Worm (Caenorhabditis elegans) whole organism, young adult: Measurements from ENCODE around the gene ZK1248.11.

Experiments
- B0336.3 ChIP-seq: fragments of 200-800 bp; sonication (Bioruptor generic); IDR thresholded peaks from 2 replicates; pipeline ENCODE4 v1.3.6; 2022; ENCODE audit warnings: missing genetic modification characterization, missing compliant biosample characterization
- C17E4.6 ChIP-seq: fragments of 200-800 bp; sonication (Bioruptor generic); IDR thresholded peaks from 2 replicates; pipeline ENCODE4 v1.3.6; 2022; ENCODE audit warnings: missing genetic modification reagents, missing genetic modification characterization, missing compliant biosample characterization
- D2030.7 ChIP-seq: fragments of 200-800 bp; sonication (Bioruptor generic); IDR thresholded peaks from 2 replicates; pipeline ENCODE4 v1.3.6; 2022; ENCODE audit warnings: missing genetic modification reagents, missing genetic modification characterization, missing compliant biosample characterization
- F10E7.11 ChIP-seq: sonication (generic microtip); optimal IDR thresholded peaks from 2 replicates; lab custom pipeline; 2017; ENCODE audit warnings: mild to moderate bottlenecking, missing genetic modification characterization, moderate library complexity, missing compliant biosample characterization
- F22D6.2 ChIP-seq: sonication (generic microtip); optimal IDR thresholded peaks from 2 replicates; lab custom pipeline; 2016; ENCODE audit warnings: mild to moderate bottlenecking, missing genetic modification characterization, missing compliant biosample characterization
- F39B2.1 ChIP-seq: fragments of 200-800 bp; sonication (Bioruptor generic); IDR thresholded peaks from 2 replicates; pipeline ENCODE4 v1.3.6; 2022; ENCODE audit warnings: missing genetic modification reagents, missing genetic modification characterization, missing compliant biosample characterization
- F52B5.7 ChIP-seq: sonication (generic microtip); optimal IDR thresholded peaks from 2 replicates; lab custom pipeline; 2016; ENCODE audit warnings: mild to moderate bottlenecking, missing genetic modification characterization, missing compliant biosample characterization
- F57A8.1 ChIP-seq: fragments of 200-800 bp; sonication (Bioruptor generic); optimal IDR thresholded peaks from 2 replicates; lab custom pipeline; 2018; ENCODE audit warnings: mild to moderate bottlenecking, missing genetic modification characterization, moderate library complexity, missing compliant biosample characterization
- K11D2.4 ChIP-seq: fragments of 200-800 bp; sonication (Bioruptor generic); IDR thresholded peaks from 2 replicates; pipeline ENCODE4 v1.3.6; 2022; ENCODE audit warnings: missing genetic modification reagents, missing genetic modification characterization, missing compliant biosample characterization
- Y53G8AR.9 ChIP-seq: fragments of 200-800 bp; sonication (Bioruptor generic); conservative IDR thresholded peaks from 2 replicates; pipeline ENCODE4 v1.3.6; 2022; ENCODE audit warnings: missing genetic modification reagents, missing genetic modification characterization, missing compliant biosample characterization
- Y56A3A.18 ChIP-seq: fragments of 200-800 bp; sonication (Bioruptor generic); IDR thresholded peaks from 2 replicates; pipeline ENCODE4 v1.3.6; 2022; ENCODE audit warnings: missing genetic modification reagents, missing genetic modification characterization, missing compliant biosample characterization
- ZK185.1 ChIP-seq: sonication (generic microtip); optimal IDR thresholded peaks from 2 replicates; lab custom pipeline; 2016; ENCODE audit warnings: mild to moderate bottlenecking, missing genetic modification characterization, missing compliant biosample characterization; ENCODE audit not compliant: poor library complexity, severe bottlenecking
- akir-1 ChIP-seq: fragments of 200-800 bp; sonication (Bioruptor generic); optimal IDR thresholded peaks from 2 replicates; lab custom pipeline; 2018; ENCODE audit warnings: mild to moderate bottlenecking, missing genetic modification characterization, moderate library complexity, missing compliant biosample characterization
- aptf-2 ChIP-seq: fragments of 200-800 bp; sonication (Bioruptor generic); conservative IDR thresholded peaks from 2 replicates; pipeline ENCODE4 v1.3.6; 2022; ENCODE audit warnings: missing genetic modification reagents, missing genetic modification characterization, missing compliant biosample characterization
- aptf-3 ChIP-seq: fragments of 200-800 bp; sonication (Bioruptor generic); IDR thresholded peaks from 2 replicates; pipeline ENCODE4 v1.3.6; 2022; ENCODE audit warnings: missing genetic modification characterization, missing compliant biosample characterization
- bed-2 ChIP-seq: fragments of 200-800 bp; sonication (Bioruptor generic); IDR thresholded peaks from 2 replicates; pipeline ENCODE4 v1.3.6; 2022; ENCODE audit warnings: missing genetic modification reagents, missing genetic modification characterization, missing compliant biosample characterization
- cebp-2 ChIP-seq: fragments of 200-800 bp; sonication (Bioruptor generic); IDR thresholded peaks from 2 replicates; pipeline ENCODE4 v1.3.6; 2022; ENCODE audit warnings: missing genetic modification characterization, missing compliant biosample characterization
- chd-7 ChIP-seq: sonication (generic microtip); optimal IDR thresholded peaks from 2 replicates; lab custom pipeline; 2016; ENCODE audit warnings: mild to moderate bottlenecking, missing genetic modification characterization, moderate library complexity, missing compliant biosample characterization
- dox-1 ChIP-seq: fragments of 200-800 bp; sonication (Bioruptor generic); IDR thresholded peaks from 2 replicates; pipeline ENCODE4 v1.3.6; 2022; ENCODE audit warnings: missing genetic modification reagents, missing genetic modification characterization, missing compliant biosample characterization
- fkh-3 ChIP-seq: sonication (generic microtip); optimal IDR thresholded peaks from 2 replicates; lab custom pipeline; 2016; ENCODE audit warnings: mild to moderate bottlenecking, missing genetic modification characterization, missing compliant biosample characterization
- gei-17 ChIP-seq: fragments of 200-800 bp; sonication (Bioruptor generic); optimal IDR thresholded peaks from 2 replicates; lab custom pipeline; 2018; ENCODE audit warnings: mild to moderate bottlenecking, missing genetic modification characterization, missing compliant biosample characterization
- hmg-20 ChIP-seq: fragments of 200-800 bp; sonication (Bioruptor generic); IDR thresholded peaks from 2 replicates; pipeline ENCODE4 v1.3.6; 2022; ENCODE audit warnings: missing genetic modification reagents, missing genetic modification characterization, missing compliant biosample characterization
- hsf-1 ChIP-seq: fragments of 200-800 bp; sonication (Bioruptor generic); IDR thresholded peaks from 2 replicates; pipeline ENCODE4 v1.3.6; 2022; ENCODE audit warnings: missing genetic modification reagents, missing genetic modification characterization, missing compliant biosample characterization
- lin-26 ChIP-seq: fragments of 200-800 bp; sonication (Bioruptor generic); IDR thresholded peaks from 2 replicates; pipeline ENCODE4 v1.3.6; 2022; ENCODE audit warnings: missing genetic modification reagents, missing genetic modification characterization, missing compliant biosample characterization
- lin-40 ChIP-seq: sonication (generic microtip); optimal IDR thresholded peaks from 2 replicates; lab custom pipeline; 2016; ENCODE audit warnings: missing genetic modification characterization, mild to moderate bottlenecking, missing compliant biosample characterization, missing genotype, missing genetic modification reagents
- lir-1 ChIP-seq: fragments of 200-800 bp; sonication (Bioruptor generic); conservative IDR thresholded peaks from 2 replicates; pipeline ENCODE4 v1.3.6; 2022; ENCODE audit warnings: missing genetic modification reagents, missing genetic modification characterization, missing compliant biosample characterization
- madf-6 ChIP-seq: fragments of 200-800 bp; sonication (Bioruptor generic); IDR thresholded peaks from 2 replicates; pipeline ENCODE4 v1.3.6; 2022; ENCODE audit warnings: missing genetic modification reagents, missing genetic modification characterization, missing compliant biosample characterization
- nfya-2 ChIP-seq: fragments of 200-800 bp; sonication (Bioruptor generic); IDR thresholded peaks from 2 replicates; pipeline ENCODE4 v1.3.6; 2022; ENCODE audit warnings: missing genetic modification reagents, missing genetic modification characterization, missing compliant biosample characterization
- nhr-179 ChIP-seq: sonication (generic microtip); optimal IDR thresholded peaks from 2 replicates; lab custom pipeline; 2016; ENCODE audit warnings: mild to moderate bottlenecking, missing genetic modification characterization, missing compliant biosample characterization
- nhr-90 ChIP-seq: sonication (generic microtip); optimal IDR thresholded peaks from 2 replicates; lab custom pipeline; 2016; ENCODE audit warnings: missing genotype, mild to moderate bottlenecking, missing genetic modification characterization, missing compliant biosample characterization
- rcor-1 ChIP-seq: fragments of 200-800 bp; sonication (Bioruptor generic); IDR thresholded peaks from 2 replicates; pipeline ENCODE4 v1.3.6; 2022; ENCODE audit warnings: missing genetic modification reagents, missing genetic modification characterization, missing compliant biosample characterization
- rec-8 ChIP-seq, 2 experiments: sonication (generic microtip); optimal IDR thresholded peaks; 2 replicates each; lab custom pipeline; 2016; ENCODE audit warnings: mild to moderate bottlenecking in 2 of 2, missing genetic modification characterization in 2 of 2, missing genetic modification reagents in 2 of 2, missing genotype in 2 of 2, missing biosample characterization in 1 of 2, missing compliant biosample characterization in 1 of 2, moderate library complexity in 1 of 2
- snpc-3.4 ChIP-seq: sonication (generic microtip); optimal IDR thresholded peaks from 2 replicates; lab custom pipeline; 2017; ENCODE audit warnings: missing genetic modification characterization, mild to moderate bottlenecking, missing compliant biosample characterization, antibody characterized with exemption, moderate library complexity, missing genotype, missing genetic modification reagents
- tbp1 ChIP-seq: fragments of 200-800 bp; sonication (Bioruptor generic); optimal IDR thresholded peaks from 2 replicates; lab custom pipeline; 2018; ENCODE audit warnings: mild to moderate bottlenecking, missing genetic modification characterization, missing compliant biosample characterization
- tlf-1 ChIP-seq: fragments of 200-800 bp; sonication (Bioruptor generic); optimal IDR thresholded peaks from 2 replicates; lab custom pipeline; 2018; ENCODE audit warnings: mild to moderate bottlenecking, missing genetic modification characterization, missing compliant biosample characterization
- unc-62 ChIP-seq: fragments of 150-350 bp; optimal IDR thresholded peaks from 2 replicates; lab custom pipeline; 2014; ENCODE audit warnings: missing biosample characterization, missing genetic modification reagents, missing genetic modification characterization
- zfh-2 ChIP-seq: fragments of 200-800 bp; sonication (Bioruptor generic); conservative IDR thresholded peaks from 2 replicates; pipeline ENCODE4 v1.3.6; 2022; ENCODE audit warnings: missing genetic modification reagents, missing genetic modification characterization, missing compliant biosample characterization
- zim-3 ChIP-seq: sonication (generic microtip); optimal IDR thresholded peaks from 2 replicates; lab custom pipeline; 2017; ENCODE audit warnings: mild to moderate bottlenecking, missing genetic modification characterization, moderate library complexity, missing compliant biosample characterization
- ztf-26 ChIP-seq: sonication (generic microtip); optimal IDR thresholded peaks from 2 replicates; lab custom pipeline; 2017; ENCODE audit warnings: missing genetic modification characterization, missing compliant biosample characterization
- ztf-28 ChIP-seq: fragments of 200-800 bp; sonication (Bioruptor generic); IDR thresholded peaks from 2 replicates; pipeline ENCODE4 v1.3.6; 2022; ENCODE audit warnings: missing genetic modification reagents, missing genetic modification characterization, missing compliant biosample characterization

ZK1248.11 gene

ce11 chrII:5790313-5790773, 38.0 kb downstream of the ZK1248.11 start, which contains the start of gene lect-2:
TSS of gene lect-2 (plus strand) at chrII:5790723.
- TF ChIP-seq gei-17: no peak
- TF ChIP-seq nhr-179: no peak
- TF ChIP-seq akir-1 (GFP tag; lab: Kevin White, UChicago): no peak
- TF ChIP-seq aptf-2 (GFP tag; lab: Robert Waterston, UW): no peak
- no peak for TF ChIP-seq zim-3 (tag; lab: Kevin White, UChicago)
- no peak for TF ChIP-seq tbp1 (GFP tag; lab: Kevin White, UChicago)
- no peak for TF ChIP-seq B0336.3
- TF ChIP-seq hsf-1 (GFP tag; lab: Robert Waterston, UW): no peak
- TF ChIP-seq ZK185.1 (tag; lab: Kevin White, UChicago): no peak
- no peak for TF ChIP-seq aptf-3
- TF ChIP-seq nhr-90 (tag; lab: Kevin White, UChicago): no peak
- no peak for TF ChIP-seq dox-1 (GFP tag; lab: Robert Waterston, UW)
- no peak for TF ChIP-seq zfh-2 (GFP tag; lab: Robert Waterston, UW)
- TF ChIP-seq madf-6 (GFP tag; lab: Robert Waterston, UW): no peak
- no peak for TF ChIP-seq F10E7.11 (tag; lab: Kevin White, UChicago)

- TF ChIP-seq chd-7 (tag; lab: Kevin White, UChicago) (no peak), F22D6.2 (tag; lab: Kevin White, UChicago) (no peak)
These were observed 39.6 kb downstream of the ZK1248.11 start, which contains the start of gene K05F1.13 for ce11 chrII:5788815-5789214. TSS of gene K05F1.13 (plus strand) at chrII:5789115.

- no peak for TF ChIP-seq C17E4.6 (GFP tag; lab: Robert Waterston, UW)
These were observed 42.9 kb downstream of the ZK1248.11 start for ce11 chrII:5785504-5785903.

- TF ChIP-seq fkh-3 (tag; lab: Kevin White, UChicago): peak; percentile 66
- TF ChIP-seq F57A8.1 (GFP tag; lab: Kevin White, UChicago): peak; percentile 30
- 0 out of 2 replicates have a peak, but pooled peaks have one; percentile 27 for TF ChIP-seq cebp-2
- 0 out of 2 replicates have a peak, but pooled peaks have one; percentile 23 for TF ChIP-seq nfya-2 (GFP tag; lab: Robert Waterston, UW)
- peak; percentile 82 for TF ChIP-seq rcor-1 (GFP tag; lab: Robert Waterston, UW)
- 0 out of 2 replicates have a peak, but pooled peaks have one; percentile 18 for TF ChIP-seq F39B2.1
- TF ChIP-seq D2030.7 (GFP tag; lab: Robert Waterston, UW): peak; percentile 89
- TF ChIP-seq ZK185.1 (tag; lab: Kevin White, UChicago): peak; percentile 60
- peak; percentile 23 for TF ChIP-seq tlf-1 (GFP tag; lab: Kevin White, UChicago)
- peak; percentile 86 for TF ChIP-seq ztf-28 (GFP tag; lab: Robert Waterston, UW)
- TF ChIP-seq K11D2.4 (GFP tag; lab: Robert Waterston, UW): no peak
- peak; percentile 81 to 91 for TF ChIP-seq rec-8 (tag; optimal IDR thresholded peaks at IDR 0.05; lab: Kevin White, UChicago)
- TF ChIP-seq lir-1 (GFP tag; lab: Robert Waterston, UW): 0 out of 2 replicates have a peak, but pooled peaks have one; percentile 12
- TF ChIP-seq Y56A3A.18 (GFP tag; lab: Robert Waterston, UW): no peak; the same call in none of the 2 replicates
- TF ChIP-seq chd-7 (tag; lab: Kevin White, UChicago): peak; percentile 83
- TF ChIP-seq lin-40 (tag; lab: Kevin White, UChicago): peak; percentile 80
- peak; percentile 77; the same call in 1 of the 2 replicates for TF ChIP-seq Y53G8AR.9 (GFP tag; lab: Robert Waterston, UW)
- TF ChIP-seq lin-26 (GFP tag; lab: Robert Waterston, UW): peak; percentile 95
- TF ChIP-seq snpc-3.4: peak; percentile 84
- peak; percentile 90 for TF ChIP-seq F52B5.7 (tag; lab: Kevin White, UChicago)
- peak; percentile 33 for TF ChIP-seq nhr-179
- no peak for TF ChIP-seq unc-62 (GFP tag; lab: Kevin White, UChicago)
- peak; percentile 61; the same call in 1 of the 2 replicates for TF ChIP-seq bed-2 (GFP tag; lab: Robert Waterston, UW)
- peak; percentile 95 for TF ChIP-seq nhr-90 (tag; lab: Kevin White, UChicago)
- TF ChIP-seq ztf-26 (tag; lab: Kevin White, UChicago): peak; percentile 63
- peak; percentile 18; the same call in 1 of the 2 replicates for TF ChIP-seq hmg-20 (GFP tag; lab: Robert Waterston, UW)
These were observed 46.2 kb downstream of the ZK1248.11 start, which contains the start of gene K05F1.6 for ce11 chrII:5781935-5782921. TSS of gene K05F1.6 (plus strand) at chrII:5782520.
